Worm (Caenorhabditis elegans): ENCODE data around the gene pkg-2.

- TF ChIP-seq nhr-71 (tag; optimal IDR thresholded peaks at IDR 0.05) (no peak), elt-3 (tag; optimal IDR thresholded peaks at IDR 0.05) (no peak), hlh-17 (GFP tag; optimal IDR thresholded peaks at IDR 0.05; ENCODE audit: borderline replicate concordance) (no peak), unc-86 (tag; optimal IDR thresholded peaks at IDR 0.05) (no peak)
These were observed 5.9 kb downstream of the pkg-2 start for ce11 chrIV:8526579-8526978.

Data from whole organism, L1 larva.